Worm (Caenorhabditis elegans): ENCODE results near the gene C08B6.2.

Gene C08B6.2

ce11 chrV:10087103-10087502 is 18.4 kb upstream of the C08B6.2 start, which contains the start of gene R04B5.5:
R04B5.5 (plus strand) TSS chrV:10087480.
- no peak for TF ChIP-seq rnt-1 (tag; optimal IDR thresholded peaks at IDR 0.05)
- TF ChIP-seq ceh-30 (tag; optimal IDR thresholded peaks at IDR 0.05), result peak; percentile 59
- peak; percentile 1 for TF ChIP-seq unc-55 (GFP tag; optimal IDR thresholded peaks at IDR 0.05)
- no peak for TF ChIP-seq unc-3 (GFP tag; conservative IDR thresholded peaks at IDR 0.05)
- TF ChIP-seq unc-3 (tag; optimal IDR thresholded peaks at IDR 0.05), result no peak
- peak; percentile 95 for TF ChIP-seq elt-2 (tag; optimal IDR thresholded peaks at IDR 0.05)

ce11 chrV:10090461-10090860 is 15.1 kb upstream of the C08B6.2 start, which contains the start of gene R04B5.7:
R04B5.7 (minus strand) TSS chrV:10090561.
- TF ChIP-seq sdc-2 (tag; optimal IDR thresholded peaks at IDR 0.05) (no peak), sox-4 (tag; optimal IDR thresholded peaks at IDR 0.05) (no peak), sox-2 (GFP tag; IDR thresholded peaks at IDR 0.05) (no peak), ama-1 (optimal IDR thresholded peaks at IDR 0.05) (no peak), unc-86 (tag; optimal IDR thresholded peaks at IDR 0.05) (no peak), K09A11.1 (tag; optimal IDR thresholded peaks at IDR 0.05; ENCODE audit: insufficient read depth) (no peak), syd-9 (tag; optimal IDR thresholded peaks at IDR 0.05) (no peak), madf-2 (tag; optimal IDR thresholded peaks at IDR 0.05) (no peak), odd-2 (tag; optimal IDR thresholded peaks at IDR 0.05) (no peak), unc-42 (tag; optimal IDR thresholded peaks at IDR 0.05) (no peak), fkh-6 (tag; optimal IDR thresholded peaks at IDR 0.05) (no peak), ceh-45 (GFP tag; IDR thresholded peaks at IDR 0.05) (no peak), pqm-1 (tag; optimal IDR thresholded peaks at IDR 0.05) (no peak)

ce11 chrV:10091152-10091551 is 14.4 kb upstream of the C08B6.2 start, which contains the start of gene R04B5.11:
R04B5.11 (minus strand) TSS chrV:10091252.
- TF ChIP-seq T23F11.4 (GFP tag; optimal IDR thresholded peaks at IDR 0.05) (no peak), ceh-18 (tag; optimal IDR thresholded peaks at IDR 0.05) (no peak), unc-42 (tag; optimal IDR thresholded peaks at IDR 0.05) (no peak), elt-2 (tag; optimal IDR thresholded peaks at IDR 0.05) (no peak), tbx-7 (tag; optimal IDR thresholded peaks at IDR 0.05) (no peak), hlh-13 (GFP tag; optimal IDR thresholded peaks at IDR 0.05) (no peak)

DNA sequence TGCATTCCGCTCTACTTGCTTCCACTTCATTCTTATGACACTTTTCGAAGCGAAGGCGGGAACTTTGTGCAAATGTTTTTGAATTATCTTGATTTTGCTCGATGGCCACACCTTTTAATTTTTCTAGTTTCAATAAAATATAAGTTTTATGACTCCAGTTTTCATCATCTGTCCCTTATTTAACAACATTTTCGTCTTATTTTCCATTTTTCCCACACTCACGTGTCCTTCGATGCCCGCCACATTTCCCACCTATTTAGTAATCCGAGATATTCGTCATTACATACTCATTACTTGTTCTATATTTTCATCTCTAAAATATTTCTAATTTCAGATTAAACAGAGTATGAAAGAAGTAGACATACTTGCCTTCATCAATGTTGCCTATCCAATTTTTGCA is 11.1 kb upstream of the C08B6.2 start, which contains the start of gene srd-49:
Gene srd-49 (plus strand): TSS at position 301 of the 400 bp plus-strand sequence.
- TF ChIP-seq ceh-6 (GFP tag; optimal IDR thresholded peaks at IDR 0.05) (no peak), zip-5 (tag; optimal IDR thresholded peaks at IDR 0.05) (no peak), C08G9.2 (tag; optimal IDR thresholded peaks at IDR 0.05) (no peak), hlh-8 (tag; optimal IDR thresholded peaks at IDR 0.05) (no peak), nhr-232 (tag; optimal IDR thresholded peaks at IDR 0.05) (no peak), K09A11.1 (tag; optimal IDR thresholded peaks at IDR 0.05; ENCODE audit: insufficient read depth) (no peak), C38D4.7 (GFP tag; optimal IDR thresholded peaks at IDR 0.05) (no peak), hlh-6 (tag; optimal IDR thresholded peaks at IDR 0.05) (no peak), sdc-2 (tag; optimal IDR thresholded peaks at IDR 0.05) (no peak)

- TF ChIP-seq hlh-8 (tag; optimal IDR thresholded peaks at IDR 0.05) (no peak), ceh-18 (tag; optimal IDR thresholded peaks at IDR 0.05) (no peak), elt-2 (tag; optimal IDR thresholded peaks at IDR 0.05) (peak; percentile 17), che-1 (tag; optimal IDR thresholded peaks at IDR 0.05) (no peak), hlh-6 (tag; optimal IDR thresholded peaks at IDR 0.05) (no peak), rnt-1 (tag; optimal IDR thresholded peaks at IDR 0.05) (no peak), zip-5 (tag; optimal IDR thresholded peaks at IDR 0.05) (no peak)
These were observed 8.6 kb upstream of the C08B6.2 start for ce11 chrV:10096932-10097331.

- TF ChIP-seq elt-4 (tag; optimal IDR thresholded peaks at IDR 0.05) (no peak), sdc-2 (tag; optimal IDR thresholded peaks at IDR 0.05) (no peak), ceh-2 (tag; optimal IDR thresholded peaks at IDR 0.05) (no peak), gmeb-2 (tag; optimal IDR thresholded peaks at IDR 0.05) (no peak), pat-9 (tag; optimal IDR thresholded peaks at IDR 0.05) (no peak), pax-1 (tag; optimal IDR thresholded peaks at IDR 0.05) (no peak), rnt-1 (tag; optimal IDR thresholded peaks at IDR 0.05) (no peak), pag-3 (tag; optimal IDR thresholded peaks at IDR 0.05; ENCODE audit: borderline replicate concordance) (no peak), madf-2 (tag; optimal IDR thresholded peaks at IDR 0.05) (no peak)
These were observed 7.1 kb upstream of the C08B6.2 start, which contains the start of gene ugt-47 for ce11 chrV:10098429-10098828. ugt-47 (minus strand) TSS chrV:10098597.
